Worm (Caenorhabditis elegans): ENCODE results near the gene hda-1.

- TF ChIP-seq nhr-2 (tag; optimal IDR thresholded peaks at IDR 0.05) (no peak), nhr-237 (tag; optimal IDR thresholded peaks at IDR 0.05) (no peak), unc-62 (GFP tag; optimal IDR thresholded peaks at IDR 0.05) (no peak), lin-32 (GFP tag; optimal IDR thresholded peaks at IDR 0.05) (no peak), snpc-4 (tag; optimal IDR thresholded peaks at IDR 0.05) (no peak), blmp-1 (tag; optimal IDR thresholded peaks at IDR 0.05) (no peak), lsy-2 (tag; optimal IDR thresholded peaks at IDR 0.05) (no peak), tbx-8 (GFP tag; optimal IDR thresholded peaks at IDR 0.05) (no peak), pha-4 (tag; optimal IDR thresholded peaks at IDR 0.05) (no peak), zip-8 (tag; optimal IDR thresholded peaks at IDR 0.05) (no peak), nhr-76 (tag; optimal IDR thresholded peaks at IDR 0.05) (no peak), ces-1 (GFP tag; optimal IDR thresholded peaks at IDR 0.05) (no peak), bed-3 (GFP tag; optimal IDR thresholded peaks at IDR 0.05) (no peak)
These were observed 21.1 kb upstream of the hda-1 start for ce11 chrV:14504120-14504519.
